Worm (Caenorhabditis elegans) whole organism, L2 larva: ENCODE data around the gene atln-2.

Experiments
- nhr-237 ChIP-seq: fragments of 150-350 bp; optimal IDR thresholded peaks from 2 replicates; lab custom pipeline; 2014; ENCODE audit warnings: missing biosample characterization, missing genetic modification characterization
- nhr-6 ChIP-seq: fragments of 150-350 bp; optimal IDR thresholded peaks from 2 replicates; lab custom pipeline; 2014; ENCODE audit warnings: missing biosample characterization, missing genetic modification characterization

ce11 chrIV:15020958-15021357 lies 39.5 kb downstream of the atln-2 start:
- TF ChIP-seq nhr-237 (tag; lab: Kevin White, UChicago) (no peak), nhr-6 (tag; lab: Kevin White, UChicago) (no peak)
